Worm (Caenorhabditis elegans) whole organism, L4 larva: ENCODE results near the gene C08F11.3.
"Not testable (repeated sequence)": the region's sequence is repeated elsewhere in the genome, so short reads cannot be mapped to it uniquely, and the experiment has no call there.

Experiments
- arid-1 ChIP-seq: fragments of 200-800 bp; sonication (Bioruptor generic); conservative IDR thresholded peaks from 2 replicates; pipeline ENCODE4 v1.3.6; 2022; ENCODE audit warnings: missing genetic modification reagents, missing genetic modification characterization, missing compliant biosample characterization
- ceh-62 ChIP-seq: sonication (generic microtip); optimal IDR thresholded peaks from 2 replicates; lab custom pipeline; 2017; ENCODE audit warnings: missing biosample characterization, missing genetic modification characterization
- madf-9 ChIP-seq: fragments of 200-800 bp; sonication (Bioruptor generic); conservative IDR thresholded peaks from 2 replicates; pipeline ENCODE4 v1.3.6; 2022; ENCODE audit warnings: missing genetic modification reagents, missing genetic modification characterization, missing compliant biosample characterization
- nhr-237 ChIP-seq: sonication (generic microtip); optimal IDR thresholded peaks from 2 replicates; lab custom pipeline; 2017; ENCODE audit warnings: missing biosample characterization, missing genetic modification characterization
- nhr-25 ChIP-seq: sonication (generic microtip); optimal IDR thresholded peaks from 2 replicates; lab custom pipeline; 2017; ENCODE audit warnings: missing genetic modification characterization, mild to moderate bottlenecking, missing compliant biosample characterization, antibody characterized with exemption, moderate library complexity, borderline replicate concordance; ENCODE audit not compliant: insufficient read depth
- nhr-28 ChIP-seq: fragments of 150-350 bp; optimal IDR thresholded peaks from 2 replicates; lab custom pipeline; 2014; ENCODE audit warnings: missing biosample characterization, missing genetic modification characterization
- nhr-77 ChIP-seq: fragments of 150-350 bp; optimal IDR thresholded peaks from 2 replicates; lab custom pipeline; 2014; ENCODE audit warnings: missing biosample characterization, missing genetic modification characterization
- pqm-1 ChIP-seq: sonication (generic microtip); optimal IDR thresholded peaks from 2 replicates; lab custom pipeline; 2017; ENCODE audit warnings: missing biosample characterization, missing genetic modification characterization
- unc-39 ChIP-seq: sonication (generic microtip); optimal IDR thresholded peaks from 2 replicates; lab custom pipeline; 2017; ENCODE audit warnings: missing biosample characterization, missing genetic modification characterization
- zip-2 ChIP-seq: fragments of 150-350 bp; optimal IDR thresholded peaks from 2 replicates; lab custom pipeline; 2014; ENCODE audit warnings: missing biosample characterization, missing genetic modification characterization
- ztf-11 ChIP-seq: fragments of 150-350 bp; optimal IDR thresholded peaks from 2 replicates; lab custom pipeline; 2014; ENCODE audit warnings: missing biosample characterization, missing genetic modification characterization

ce11 chrIV:13651411-13651810 is 32.1 kb downstream of the C08F11.3 start, which contains the start of gene C08F11.12:
- TF ChIP-seq madf-9 (GFP tag; lab: Robert Waterston, UW); arid-1; nhr-77 (tag; lab: Kevin White, UChicago); unc-39 (tag; lab: Kevin White, UChicago); ceh-62 (tag; lab: Kevin White, UChicago); nhr-237 (tag; lab: Kevin White, UChicago); ztf-11 (tag; lab: Kevin White, UChicago); zip-2; nhr-25 (tag; lab: Kevin White, UChicago); pqm-1 (tag; lab: Kevin White, UChicago); nhr-28 (tag; lab: Kevin White, UChicago): not testable (repeated sequence)
